Fruit fly (Drosophila melanogaster) whole organism, prepupa: Measurements from ENCODE around the gene Cisd2.
A peak's percentile ranks its signal among the peaks of the same experiment; 100 is the strongest.

Experiments
- Blimp-1 ChIP-seq: fragments of 200-800 bp; sonication (Bioruptor generic); optimal IDR thresholded peaks from 3 replicates; lab custom pipeline; 2017; ENCODE audit warnings: missing biosample characterization, missing genetic modification characterization, mild to moderate bottlenecking, moderate library complexity, missing genetic modification reagents
- CG10631 ChIP-seq: fragments of 200-800 bp; sonication (Bioruptor generic); optimal IDR thresholded peaks from 2 replicates; lab custom pipeline; 2016; ENCODE audit warnings: missing biosample characterization, missing genetic modification characterization
- CG10669 ChIP-seq: fragments of 200-800 bp; sonication (Bioruptor generic); optimal IDR thresholded peaks from 3 replicates; lab custom pipeline; 2018; ENCODE audit warnings: missing biosample characterization, mild to moderate bottlenecking, missing genetic modification characterization, moderate library complexity
- CG11294 ChIP-seq: fragments of 200-800 bp; sonication (Bioruptor generic); IDR thresholded peaks from 2 replicates; pipeline ENCODE4 v1.3.6; 2022; ENCODE audit warnings: missing biosample characterization, missing genetic modification characterization
- CG11762 ChIP-seq: fragments of 200-800 bp; sonication (Bioruptor generic); optimal IDR thresholded peaks from 3 replicates; lab custom pipeline; 2016; ENCODE audit warnings: missing biosample characterization, missing genetic modification characterization; ENCODE audit not compliant: insufficient read depth
- CG11902 ChIP-seq: fragments of 200-800 bp; sonication (Bioruptor generic); optimal IDR thresholded peaks from 3 replicates; lab custom pipeline; 2016; ENCODE audit warnings: missing biosample characterization, missing genetic modification characterization
- CG15336 ChIP-seq: fragments of 200-800 bp; sonication (Bioruptor generic); IDR thresholded peaks from 2 replicates; pipeline ENCODE4 v1.3.6; 2022; ENCODE audit warnings: missing biosample characterization, missing genetic modification characterization
- CG1621 ChIP-seq: fragments of 200-800 bp; sonication (Bioruptor generic); optimal IDR thresholded peaks from 3 replicates; lab custom pipeline; 2018; ENCODE audit warnings: missing biosample characterization, mild to moderate bottlenecking, missing genetic modification characterization
- CG16779 ChIP-seq: fragments of 200-800 bp; sonication (Bioruptor generic); optimal IDR thresholded peaks from 3 replicates; lab custom pipeline; 2017; ENCODE audit warnings: missing biosample characterization, mild to moderate bottlenecking, missing genetic modification characterization
- CG3032 ChIP-seq: fragments of 200-800 bp; optimal IDR thresholded peaks from 2 replicates; lab custom pipeline; 2019; ENCODE audit warnings: missing biosample characterization, mild to moderate bottlenecking, missing genetic modification characterization, moderate library complexity
- CG32006 ChIP-seq: fragments of 200-800 bp; sonication (Bioruptor generic); optimal IDR thresholded peaks from 3 replicates; lab custom pipeline; 2017; ENCODE audit warnings: missing biosample characterization, mild to moderate bottlenecking, missing genetic modification characterization
- CG34406 ChIP-seq: fragments of 200-800 bp; sonication (Bioruptor generic); optimal IDR thresholded peaks from 3 replicates; lab custom pipeline; 2016; ENCODE audit warnings: missing biosample characterization, missing genetic modification characterization
- CG4318 ChIP-seq: fragments of 200-800 bp; sonication (Bioruptor generic); optimal IDR thresholded peaks from 3 replicates; lab custom pipeline; 2017; ENCODE audit warnings: missing biosample characterization, mild to moderate bottlenecking, missing genetic modification characterization
- CG6163 ChIP-seq: fragments of 200-800 bp; sonication (Bioruptor generic); IDR thresholded peaks from 3 replicates; pipeline ENCODE4 v1.3.6; 2022; ENCODE audit warnings: missing biosample characterization, missing genetic modification characterization
- CG6276 ChIP-seq: fragments of 200-800 bp; sonication (Bioruptor generic); optimal IDR thresholded peaks from 2 replicates; lab custom pipeline; 2017; ENCODE audit warnings: missing biosample characterization, mild to moderate bottlenecking, missing genetic modification characterization
- CG6792 ChIP-seq: fragments of 200-800 bp; sonication (Bioruptor generic); optimal IDR thresholded peaks from 3 replicates; lab custom pipeline; 2016; ENCODE audit warnings: missing biosample characterization, missing genetic modification characterization
- CG6808 ChIP-seq: fragments of 200-800 bp; sonication (Bioruptor generic); optimal IDR thresholded peaks from 3 replicates; lab custom pipeline; 2017; ENCODE audit warnings: missing biosample characterization, missing genetic modification characterization, mild to moderate bottlenecking, moderate library complexity, missing genetic modification reagents
- CG6854 ChIP-seq: fragments of 200-800 bp; sonication (Bioruptor generic); optimal IDR thresholded peaks from 2 replicates; lab custom pipeline; 2017; ENCODE audit warnings: missing biosample characterization, mild to moderate bottlenecking, missing genetic modification characterization
- CG7368 ChIP-seq: fragments of 200-800 bp; sonication (Bioruptor generic); optimal IDR thresholded peaks from 3 replicates; lab custom pipeline; 2016; ENCODE audit warnings: missing biosample characterization, missing genetic modification characterization
- CG8119 ChIP-seq: fragments of 200-800 bp; sonication (Bioruptor generic); IDR thresholded peaks from 3 replicates; pipeline ENCODE4 v1.3.6; 2022; ENCODE audit warnings: missing biosample characterization, missing genetic modification characterization
- CG8319 ChIP-seq: fragments of 200-800 bp; sonication (Bioruptor generic); optimal IDR thresholded peaks from 3 replicates; lab custom pipeline; 2016; ENCODE audit warnings: missing biosample characterization, missing genetic modification characterization
- CG8632 ChIP-seq: fragments of 200-800 bp; sonication (Bioruptor generic); optimal IDR thresholded peaks from 3 replicates; lab custom pipeline; 2016; ENCODE audit warnings: missing biosample characterization, missing genetic modification characterization
- Eip93F ChIP-seq: fragments of 200-800 bp; sonication (Bioruptor generic); optimal IDR thresholded peaks from 2 replicates; lab custom pipeline; 2016; ENCODE audit warnings: missing biosample characterization, mild to moderate bottlenecking, missing genetic modification characterization
- Ets21C ChIP-seq: fragments of 200-800 bp; sonication (Bioruptor generic); optimal IDR thresholded peaks from 3 replicates; lab custom pipeline; 2016; ENCODE audit warnings: missing biosample characterization, missing genetic modification characterization
- Ets96B ChIP-seq: fragments of 200-800 bp; optimal IDR thresholded peaks from 2 replicates; lab custom pipeline; 2019; ENCODE audit warnings: missing biosample characterization, mild to moderate bottlenecking, missing genetic modification characterization, moderate library complexity
- Gug ChIP-seq: fragments of 200-800 bp; sonication (Bioruptor generic); IDR thresholded peaks from 2 replicates; pipeline ENCODE4 v1.3.6; 2022; ENCODE audit warnings: missing biosample characterization, missing genetic modification characterization
- Hr38 ChIP-seq: sonication (Bioruptor generic); optimal IDR thresholded peaks from 2 replicates; lab custom pipeline; 2016; ENCODE audit warnings: missing biosample characterization, missing genetic modification characterization
- Hr39 ChIP-seq: fragments of 200-800 bp; sonication (Bioruptor generic); optimal IDR thresholded peaks from 2 replicates; lab custom pipeline; 2016; ENCODE audit warnings: missing biosample characterization, missing genetic modification characterization
- Hr4 ChIP-seq: fragments of 200-800 bp; sonication (Bioruptor generic); optimal IDR thresholded peaks from 3 replicates; lab custom pipeline; 2016; ENCODE audit warnings: missing biosample characterization, missing genetic modification characterization
- Lpt ChIP-seq: fragments of 200-800 bp; sonication (Bioruptor generic); optimal IDR thresholded peaks from 3 replicates; lab custom pipeline; 2016; ENCODE audit warnings: missing biosample characterization, missing genetic modification characterization
- Met ChIP-seq: fragments of 200-800 bp; sonication (Bioruptor generic); optimal IDR thresholded peaks from 3 replicates; lab custom pipeline; 2016; ENCODE audit warnings: missing biosample characterization, missing genetic modification characterization
- OdsH ChIP-seq: fragments of 200-800 bp; sonication (Bioruptor generic); optimal IDR thresholded peaks from 3 replicates; lab custom pipeline; 2016; ENCODE audit warnings: missing biosample characterization, missing genetic modification characterization
- Smox ChIP-seq: fragments of 200-800 bp; sonication (Bioruptor generic); optimal IDR thresholded peaks from 3 replicates; lab custom pipeline; 2016; ENCODE audit warnings: missing biosample characterization, missing genetic modification characterization
- Sox102F ChIP-seq: fragments of 200-800 bp; sonication (Bioruptor generic); optimal IDR thresholded peaks from 2 replicates; lab custom pipeline; 2016; ENCODE audit warnings: missing biosample characterization, mild to moderate bottlenecking, missing genetic modification characterization
- achi ChIP-seq: fragments of 200-800 bp; sonication (Bioruptor generic); optimal IDR thresholded peaks from 3 replicates; lab custom pipeline; 2016; ENCODE audit warnings: missing biosample characterization, missing genetic modification characterization
- acj6 ChIP-seq: fragments of 200-800 bp; sonication (Bioruptor generic); optimal IDR thresholded peaks from 3 replicates; lab custom pipeline; 2016; ENCODE audit warnings: missing biosample characterization, missing genetic modification characterization
- cyc ChIP-seq: fragments of 200-800 bp; sonication (Bioruptor generic); optimal IDR thresholded peaks from 3 replicates; lab custom pipeline; 2016; ENCODE audit warnings: missing biosample characterization, missing genetic modification characterization
- dac ChIP-seq: fragments of 200-800 bp; sonication (Bioruptor generic); optimal IDR thresholded peaks from 2 replicates; lab custom pipeline; 2017; ENCODE audit warnings: missing biosample characterization, mild to moderate bottlenecking, missing genetic modification characterization
- dsx ChIP-seq: fragments of 200-800 bp; optimal IDR thresholded peaks from 3 replicates; lab custom pipeline; 2019; ENCODE audit warnings: missing biosample characterization, mild to moderate bottlenecking, missing genetic modification characterization, moderate library complexity; ENCODE audit not compliant: poor library complexity, severe bottlenecking
- esn ChIP-seq: fragments of 200-800 bp; sonication (Bioruptor generic); optimal IDR thresholded peaks from 2 replicates; lab custom pipeline; 2016; ENCODE audit warnings: missing biosample characterization, mild to moderate bottlenecking, missing genetic modification characterization, moderate library complexity
- fd59A ChIP-seq: fragments of 200-800 bp; sonication (Bioruptor generic); optimal IDR thresholded peaks from 2 replicates; lab custom pipeline; 2017; ENCODE audit warnings: missing biosample characterization, mild to moderate bottlenecking, missing genetic modification characterization, missing genetic modification reagents
- lz ChIP-seq: fragments of 200-800 bp; sonication (Bioruptor generic); optimal IDR thresholded peaks from 3 replicates; lab custom pipeline; 2016; ENCODE audit warnings: missing biosample characterization, missing genetic modification characterization
- net ChIP-seq: fragments of 200-800 bp; sonication (Bioruptor generic); optimal IDR thresholded peaks from 3 replicates; lab custom pipeline; 2016; ENCODE audit warnings: missing biosample characterization, missing genetic modification characterization
- spab ChIP-seq: fragments of 200-800 bp; sonication (Bioruptor generic); optimal IDR thresholded peaks from 2 replicates; lab custom pipeline; 2017; ENCODE audit warnings: missing biosample characterization, mild to moderate bottlenecking, missing genetic modification characterization, missing genetic modification reagents
- vri ChIP-seq: fragments of 200-800 bp; sonication (Bioruptor generic); optimal IDR thresholded peaks from 3 replicates; lab custom pipeline; 2016; ENCODE audit warnings: missing biosample characterization, mild to moderate bottlenecking, missing genetic modification characterization

Gene Cisd2

dm6 chr3R:29256811-29257439, 33.7 kb upstream of the Cisd2 start (continued):
- TF ChIP-seq CG32006 (GFP tag; lab: Kevin White, UChicago) (peak; percentile 22), cyc (GFP tag; lab: Kevin White, UChicago) (peak; percentile 61), CG6792 (peak; percentile 48), CG11762 (GFP tag; lab: Kevin White, UChicago) (peak; percentile 58), CG8319 (GFP tag; lab: Kevin White, UChicago) (peak; percentile 39), dsx (GFP tag; lab: Kevin White, UChicago) (peak; percentile 56), achi (GFP tag; lab: Kevin White, UChicago) (peak; percentile 79), vri (GFP tag; lab: Kevin White, UChicago) (peak; percentile 75), CG11294 (GFP tag; lab: Robert Waterston, UW) (peak; percentile 63), CG15336 (GFP tag; lab: Robert Waterston, UW) (peak; percentile 25; the same call in 1 of the 2 replicates), net (GFP tag; lab: Kevin White, UChicago) (peak; percentile 57), Hr4 (GFP tag; lab: Kevin White, UChicago) (peak; percentile 13), OdsH (GFP tag; lab: Kevin White, UChicago) (peak; percentile 74), fd59A (GFP tag; lab: Kevin White, UChicago) (peak; percentile 68), Met (GFP tag; lab: Kevin White, UChicago) (peak; percentile 53), CG10669 (GFP tag; lab: Kevin White, UChicago) (peak; percentile 86), Blimp-1 (GFP tag; lab: Kevin White, UChicago) (no peak), Gug (GFP tag; lab: Robert Waterston, UW) (no peak), CG8632 (peak; percentile 72), CG11902 (GFP tag; lab: Kevin White, UChicago) (peak; percentile 15), CG8119 (GFP tag; lab: Robert Waterston, UW) (0 out of 3 replicates have a peak, but pooled peaks have one; percentile 38), acj6 (GFP tag; lab: Kevin White, UChicago) (peak; percentile 81), CG3032 (peak; percentile 86), Smox (GFP tag; lab: Kevin White, UChicago) (peak; percentile 60), esn (GFP tag; lab: Kevin White, UChicago) (peak; percentile 66), CG16779 (tag; lab: Kevin White, UChicago) (peak; percentile 11), Eip93F (GFP tag; lab: Kevin White, UChicago) (no peak), CG7368 (peak; percentile 63), CG6854 (GFP tag; lab: Kevin White, UChicago) (no peak)

- TF ChIP-seq cyc (GFP tag; lab: Kevin White, UChicago) (peak; percentile 96), CG1621 (peak; percentile 98), Sox102F (GFP tag; lab: Kevin White, UChicago) (peak; percentile 94), Lpt (GFP tag; lab: Kevin White, UChicago) (peak; percentile 75), vri (GFP tag; lab: Kevin White, UChicago) (peak; percentile 92), spab (GFP tag; lab: Kevin White, UChicago) (peak; percentile 94), CG11762 (GFP tag; lab: Kevin White, UChicago) (peak; percentile 86), esn (GFP tag; lab: Kevin White, UChicago) (peak; percentile 96), lz (GFP tag; lab: Kevin White, UChicago) (peak; percentile 97), CG10631 (GFP tag; lab: Kevin White, UChicago) (peak; percentile 99), CG6854 (GFP tag; lab: Kevin White, UChicago) (peak; percentile 62), CG34406 (peak; percentile 82), CG11902 (GFP tag; lab: Kevin White, UChicago) (peak; percentile 88), CG8119 (GFP tag; lab: Robert Waterston, UW) (peak; percentile 81), CG32006 (GFP tag; lab: Kevin White, UChicago) (peak; percentile 82), CG8319 (GFP tag; lab: Kevin White, UChicago) (peak; percentile 91), CG7368 (peak; percentile 95), Hr39 (GFP tag; lab: Kevin White, UChicago) (peak; percentile 96), achi (GFP tag; lab: Kevin White, UChicago) (peak; percentile 92), Ets21C (GFP tag; lab: Kevin White, UChicago) (peak; percentile 95), Ets96B (tag; lab: Kevin White, UChicago) (peak; percentile 96), CG15336 (GFP tag; lab: Robert Waterston, UW) (peak; percentile 70), Met (GFP tag; lab: Kevin White, UChicago) (peak; percentile 96), Smox (GFP tag; lab: Kevin White, UChicago) (peak; percentile 90), Hr38 (no peak), dac (GFP tag; lab: Kevin White, UChicago) (peak; percentile 53), dsx (GFP tag; lab: Kevin White, UChicago) (peak; percentile 92), CG6163 (peak; percentile 94), CG6808 (peak; percentile 94), CG4318 (GFP tag; lab: Kevin White, UChicago) (peak; percentile 60), CG6276 (peak; percentile 53)
Observed at dm6 chr3R:29255963-29256527, 32.8 kb upstream of the Cisd2 start, which contains the start of gene CG45544. TSS of gene CG45544 (plus strand) at chr3R:29256485.
